Worm (Caenorhabditis elegans) whole organism, L1 larva: Measurements from ENCODE around the gene R151.10.

Experiments
- C16A3.4 ChIP-seq: fragments of 150-350 bp; optimal IDR thresholded peaks from 2 replicates; lab custom pipeline; 2014; ENCODE audit warnings: missing biosample characterization, missing genetic modification characterization
- C34B4.2 ChIP-seq: sonication (generic microtip); optimal IDR thresholded peaks from 2 replicates; lab custom pipeline; 2017; ENCODE audit warnings: mild to moderate bottlenecking, missing genetic modification characterization, missing compliant biosample characterization
- F16B12.6 ChIP-seq: fragments of 150-350 bp; optimal IDR thresholded peaks from 2 replicates; lab custom pipeline; 2014; ENCODE audit warnings: missing biosample characterization, missing genetic modification characterization
- alr-1 ChIP-seq: fragments of 200-800 bp; sonication (Bioruptor generic); optimal IDR thresholded peaks from 2 replicates; lab custom pipeline; 2018; ENCODE audit warnings: borderline replicate concordance, mild to moderate bottlenecking, missing genetic modification characterization, missing compliant biosample characterization
- ama-1 ChIP-seq: fragments of 150-350 bp; optimal IDR thresholded peaks from 2 replicates; lab custom pipeline; 2014
- blmp-1 ChIP-seq: fragments of 150-350 bp; optimal IDR thresholded peaks from 2 replicates; lab custom pipeline; 2014; ENCODE audit warnings: missing biosample characterization, missing genetic modification characterization
- ceh-63 ChIP-seq: fragments of 200-800 bp; sonication (Bioruptor generic); optimal IDR thresholded peaks from 2 replicates; lab custom pipeline; 2018; ENCODE audit warnings: mild to moderate bottlenecking, missing genetic modification characterization, missing compliant biosample characterization
- ceh-82 ChIP-seq, 3 experiments: fragments of 150-350 bp in 1 of 3; sonication (generic microtip) in 2 of 3; optimal IDR thresholded peaks; 2 replicates each; lab custom pipeline; 2014 to 2017; ENCODE audit warnings: missing biosample characterization in 3 of 3, missing genetic modification characterization in 3 of 3
- ceh-90 ChIP-seq: sonication (generic microtip); optimal IDR thresholded peaks from 2 replicates; lab custom pipeline; 2016; ENCODE audit warnings: missing genetic modification characterization, missing compliant biosample characterization
- dpl-1 ChIP-seq, 3 experiments: fragments of 150-350 bp in 2 of 3; sonication (generic microtip) in 1 of 3; optimal IDR thresholded peaks; 2 replicates each; lab custom pipeline; 2014 to 2017; ENCODE audit warnings: missing biosample characterization in 3 of 3, missing genetic modification characterization in 3 of 3, missing genetic modification reagents in 3 of 3
- dsc-1 ChIP-seq: sonication (generic microtip); optimal IDR thresholded peaks from 2 replicates; lab custom pipeline; 2016; ENCODE audit warnings: mild to moderate bottlenecking, missing genetic modification characterization, missing compliant biosample characterization
- efl-1 ChIP-seq, 4 experiments: fragments of 150-350 bp; optimal IDR thresholded peaks in 3 of 4; peaks in 1 of 4; 1 replicate in 1 of 4; 2 replicates in 3 of 4; lab custom pipeline; 2014; ENCODE audit warnings: missing biosample characterization in 2 of 4, missing genetic modification characterization in 2 of 4, missing genetic modification reagents in 2 of 4
- elt-2 ChIP-seq: sonication (generic microtip); optimal IDR thresholded peaks from 2 replicates; lab custom pipeline; 2016; ENCODE audit warnings: missing genetic modification characterization, mild to moderate bottlenecking, inconsistent platforms, missing compliant biosample characterization, missing genetic modification reagents
- fkh-4 ChIP-seq: sonication (generic microtip); optimal IDR thresholded peaks from 2 replicates; lab custom pipeline; 2016; ENCODE audit warnings: missing compliant biosample characterization, missing genetic modification characterization, borderline replicate concordance
- hlh-17 ChIP-seq: fragments of 200-800 bp; sonication (Bioruptor generic); optimal IDR thresholded peaks from 2 replicates; lab custom pipeline; 2018; ENCODE audit warnings: missing genetic modification characterization, mild to moderate bottlenecking, missing compliant biosample characterization, moderate library complexity, borderline replicate concordance
- hlh-4 ChIP-seq: sonication (generic microtip); optimal IDR thresholded peaks from 2 replicates; lab custom pipeline; 2016; ENCODE audit warnings: mild to moderate bottlenecking, missing genetic modification characterization, missing compliant biosample characterization
- irx-1 ChIP-seq: sonication (generic microtip); optimal IDR thresholded peaks from 2 replicates; lab custom pipeline; 2016; ENCODE audit warnings: missing genetic modification characterization, missing compliant biosample characterization
- isw-1 ChIP-seq: fragments of 200-800 bp; sonication (Bioruptor generic); IDR thresholded peaks from 2 replicates; pipeline ENCODE4 v1.3.6; 2022; ENCODE audit warnings: missing genetic modification characterization, missing compliant biosample characterization
- lin-13 ChIP-seq: fragments of 150-350 bp; optimal IDR thresholded peaks from 2 replicates; lab custom pipeline; 2014; ENCODE audit warnings: missing biosample characterization, missing genetic modification reagents, missing genetic modification characterization
- lin-14 ChIP-seq: fragments of 200-800 bp; sonication (Bioruptor generic); optimal IDR thresholded peaks from 2 replicates; lab custom pipeline; 2018; ENCODE audit warnings: mild to moderate bottlenecking, missing genetic modification characterization, moderate library complexity, missing compliant biosample characterization
- lin-15B ChIP-seq: fragments of 150-350 bp; sonication (generic microtip); optimal IDR thresholded peaks from 3 replicates; lab custom pipeline; 2014; ENCODE audit warnings: missing biosample characterization, missing genetic modification characterization
- lin-35 ChIP-seq, 2 experiments: fragments of 150-350 bp; optimal IDR thresholded peaks; 2 replicates each; lab custom pipeline; 2014; ENCODE audit warnings: missing biosample characterization in 2 of 2, missing genetic modification characterization in 2 of 2, missing genetic modification reagents in 2 of 2
- lir-3 ChIP-seq: sonication (generic microtip); optimal IDR thresholded peaks from 2 replicates; lab custom pipeline; 2016; ENCODE audit warnings: mild to moderate bottlenecking, missing genetic modification characterization, moderate library complexity, missing compliant biosample characterization; ENCODE audit not compliant: poor library complexity
- mab-9 ChIP-seq: fragments of 200-800 bp; sonication (Bioruptor generic); IDR thresholded peaks from 2 replicates; pipeline ENCODE4 v1.3.6; 2022; ENCODE audit warnings: missing genetic modification reagents, missing genetic modification characterization, missing compliant biosample characterization
- mef-2 ChIP-seq: fragments of 150-350 bp; optimal IDR thresholded peaks from 2 replicates; lab custom pipeline; 2014; ENCODE audit warnings: missing biosample characterization, missing genetic modification characterization
- mep-1 ChIP-seq: fragments of 150-350 bp; optimal IDR thresholded peaks from 2 replicates; lab custom pipeline; 2014; ENCODE audit warnings: missing biosample characterization, missing genetic modification characterization
- nhr-12 ChIP-seq: sonication (generic microtip); optimal IDR thresholded peaks from 2 replicates; lab custom pipeline; 2017; ENCODE audit warnings: missing biosample characterization, missing genetic modification characterization
- nhr-20 ChIP-seq: sonication (generic microtip); optimal IDR thresholded peaks from 2 replicates; lab custom pipeline; 2016; ENCODE audit warnings: mild to moderate bottlenecking, missing genetic modification characterization, missing compliant biosample characterization
- nhr-28 ChIP-seq: fragments of 150-350 bp; optimal IDR thresholded peaks from 2 replicates; lab custom pipeline; 2014; ENCODE audit warnings: missing biosample characterization, missing genetic modification characterization
- nhr-47 ChIP-seq: sonication (generic microtip); optimal IDR thresholded peaks from 2 replicates; lab custom pipeline; 2016; ENCODE audit warnings: mild to moderate bottlenecking, missing genetic modification characterization, moderate library complexity, missing compliant biosample characterization
- nhr-71 ChIP-seq: sonication (generic microtip); optimal IDR thresholded peaks from 2 replicates; lab custom pipeline; 2016; ENCODE audit warnings: mild to moderate bottlenecking, missing genetic modification characterization, moderate library complexity, missing compliant biosample characterization
- nhr-76 ChIP-seq: sonication (generic microtip); optimal IDR thresholded peaks from 2 replicates; lab custom pipeline; 2017; ENCODE audit warnings: missing biosample characterization, missing genetic modification characterization
- nhr-84 ChIP-seq: sonication (generic microtip); optimal IDR thresholded peaks from 2 replicates; lab custom pipeline; 2017; ENCODE audit warnings: missing biosample characterization, missing genetic modification characterization
- nhr-85 ChIP-seq: sonication (generic microtip); peaks from one replicate; lab custom pipeline; 2016; ENCODE audit warnings: missing genetic modification characterization, inconsistent platforms, missing compliant biosample characterization
- pax-3 ChIP-seq: fragments of 200-800 bp; sonication (Bioruptor generic); optimal IDR thresholded peaks from 2 replicates; lab custom pipeline; 2018; ENCODE audit warnings: mild to moderate bottlenecking, missing genetic modification characterization, moderate library complexity, missing compliant biosample characterization
- rnt-1 ChIP-seq: sonication (generic microtip); optimal IDR thresholded peaks from 2 replicates; lab custom pipeline; 2016; ENCODE audit warnings: mild to moderate bottlenecking, missing genetic modification characterization, moderate library complexity, missing compliant biosample characterization
- skn-1 ChIP-seq: fragments of 150-350 bp; optimal IDR thresholded peaks from 2 replicates; lab custom pipeline; 2014; ENCODE audit warnings: missing biosample characterization, missing genetic modification characterization
- snu-23 ChIP-seq: sonication (generic microtip); optimal IDR thresholded peaks from 2 replicates; lab custom pipeline; 2016; ENCODE audit warnings: missing genetic modification characterization, missing compliant biosample characterization
- sup-37 ChIP-seq: fragments of 200-800 bp; sonication (Bioruptor generic); optimal IDR thresholded peaks from 2 replicates; lab custom pipeline; 2018; ENCODE audit warnings: mild to moderate bottlenecking, missing genetic modification characterization, missing compliant biosample characterization
- swsn-7 ChIP-seq: sonication (generic microtip); optimal IDR thresholded peaks from 2 replicates; lab custom pipeline; 2016; ENCODE audit warnings: missing genetic modification characterization, missing compliant biosample characterization
- unc-62 ChIP-seq: fragments of 150-350 bp; optimal IDR thresholded peaks from 2 replicates; lab custom pipeline; 2014; ENCODE audit warnings: missing biosample characterization, missing genetic modification reagents, missing genetic modification characterization
- unc-86 ChIP-seq: sonication (generic microtip); optimal IDR thresholded peaks from 2 replicates; lab custom pipeline; 2016; ENCODE audit warnings: missing genetic modification characterization, missing compliant biosample characterization
- unc-98 ChIP-seq: fragments of 200-800 bp; sonication (Bioruptor generic); IDR thresholded peaks from 2 replicates; pipeline ENCODE4 v1.3.6; 2022; ENCODE audit warnings: missing genetic modification characterization, missing compliant biosample characterization
- zag-1 ChIP-seq: fragments of 150-350 bp; optimal IDR thresholded peaks from 2 replicates; lab custom pipeline; 2014; ENCODE audit warnings: missing biosample characterization, missing genetic modification characterization
- ztf-11 ChIP-seq, 2 experiments: sonication (generic microtip); optimal IDR thresholded peaks; 2 replicates each; lab custom pipeline; 2016 to 2017; ENCODE audit warnings: missing genetic modification characterization in 2 of 2, missing biosample characterization in 1 of 2, missing compliant biosample characterization in 1 of 2

Gene R151.10

DNA sequence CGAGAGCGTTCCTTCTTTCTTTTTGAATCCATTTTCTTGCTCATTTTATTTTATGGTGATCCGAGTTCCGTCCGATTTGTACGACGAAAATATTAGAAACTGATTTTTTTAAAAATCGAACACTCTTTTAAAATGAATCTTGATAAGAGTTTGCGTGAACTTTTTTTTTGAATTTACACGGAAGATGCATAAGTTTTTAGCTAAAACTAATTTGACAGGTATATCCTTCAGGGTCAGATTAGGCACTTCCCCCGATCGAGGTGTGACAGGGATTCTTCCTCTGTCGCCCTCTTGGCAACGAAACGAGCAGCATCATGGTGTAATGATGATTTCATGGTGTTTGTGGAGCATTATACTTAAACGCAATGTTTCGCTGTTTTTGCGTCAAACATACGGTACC, 35.4 kb downstream of the R151.10 start, which contains the start of gene F37C12.18:
F37C12.18 (minus strand) TSS at position 101 of the 400 bp plus-strand sequence.
- TF ChIP-seq nhr-12 (tag; lab: Kevin White, UChicago) = no peak
- TF ChIP-seq efl-1 (optimal IDR thresholded peaks at IDR 0.05; lab: Kevin White, UChicago) = no peak
- TF ChIP-seq efl-1 (GFP tag; optimal IDR thresholded peaks at IDR 0.05 in 1 of 2; lab: Kevin White, UChicago) = peak in 1 of 2 experiments; percentile 49
- TF ChIP-seq nhr-20 = no peak
- TF ChIP-seq ceh-63 (GFP tag; lab: Kevin White, UChicago) = no peak
- TF ChIP-seq hlh-4 (tag; lab: Kevin White, UChicago) = no peak
- TF ChIP-seq lin-15B = no peak

DNA sequence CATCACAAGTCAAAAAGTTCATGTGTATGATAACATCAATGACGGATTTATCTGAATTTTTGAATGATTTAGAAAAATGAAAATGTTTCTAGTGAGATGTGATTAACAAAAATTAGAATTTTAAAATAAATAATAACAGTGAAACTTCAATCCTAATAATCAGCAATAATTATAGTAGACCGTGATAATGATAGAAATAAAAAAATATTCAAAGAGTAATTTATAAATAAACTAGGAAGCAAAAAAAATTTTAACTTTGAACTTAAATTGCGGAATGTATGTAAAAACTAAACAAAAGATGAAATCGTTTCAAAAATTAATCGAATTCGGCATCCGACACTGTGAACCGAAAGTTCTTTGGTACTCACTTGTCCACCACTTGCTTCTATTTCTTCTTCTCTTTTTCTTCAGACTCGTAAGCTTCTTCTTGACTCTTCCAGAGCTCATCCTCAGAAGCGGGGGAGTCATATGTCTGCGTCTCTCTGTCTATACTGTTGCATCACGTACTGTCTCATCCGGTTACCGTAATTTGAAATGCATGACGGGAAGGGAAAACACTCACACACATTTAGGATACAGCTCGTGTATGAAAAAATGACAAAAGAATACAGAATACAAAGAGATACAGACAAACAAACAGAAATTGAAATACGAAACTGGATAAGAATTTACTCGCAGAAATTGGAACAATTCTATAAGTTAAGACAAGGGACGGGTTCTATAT, 37.6 kb downstream of the R151.10 start, which contains the start of gene mec-14:
mec-14 (minus strand) TSS at position 51 of the 724 bp plus-strand sequence.
- TF ChIP-seq nhr-71 (tag; lab: Kevin White, UChicago) (no peak), unc-86 (peak; percentile 39)

DNA sequence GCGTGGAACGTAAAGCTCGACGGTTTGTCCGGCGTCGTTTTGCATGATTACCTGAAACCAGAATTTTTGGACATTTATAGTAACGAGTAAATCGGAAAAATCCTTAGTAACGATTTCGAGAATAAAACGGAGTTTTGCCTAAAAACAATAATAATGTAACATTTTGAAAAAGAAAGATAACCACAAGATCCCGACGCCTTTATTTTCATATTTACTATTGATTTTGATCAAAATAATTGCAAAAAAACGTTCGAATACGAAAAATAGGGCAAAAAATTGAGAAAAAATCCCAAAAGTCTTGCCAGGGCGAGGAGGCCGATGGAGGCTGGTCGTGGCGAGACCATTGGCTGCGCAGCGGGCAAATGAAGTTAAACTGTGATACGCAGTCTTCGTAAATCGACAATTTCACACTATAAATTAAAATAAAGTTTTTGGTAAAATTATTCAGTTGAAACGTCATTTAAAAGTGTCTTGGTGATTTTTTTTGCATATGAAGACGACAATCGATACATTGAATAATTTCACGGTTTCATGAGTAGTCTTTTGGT, 41.1 kb downstream of the R151.10 start, which contains the start of gene rps-21:
rps-21 (minus strand) TSS at position 51 of the 548 bp plus-strand sequence.
- TF ChIP-seq dsc-1 (tag; lab: Kevin White, UChicago) (peak; percentile 74), C34B4.2 (tag; lab: Kevin White, UChicago) (no peak), snu-23 (peak; percentile 91), ceh-63 (GFP tag; lab: Kevin White, UChicago) (no peak), C16A3.4 (tag; lab: Kevin White, UChicago) (peak; percentile 91), lin-35 (GFP tag; optimal IDR thresholded peaks at IDR 0.05; lab: Kevin White, UChicago) (peak; percentile 84 to 92), irx-1 (tag; lab: Kevin White, UChicago) (peak; percentile 49), ceh-82 (tag; optimal IDR thresholded peaks at IDR 0.05; lab: Kevin White, UChicago) (peak; percentile 59 to 94 (median 78)), skn-1 (peak; percentile 75), swsn-7 (peak; percentile 80), elt-2 (tag; lab: Kevin White, UChicago) (no peak), rnt-1 (peak; percentile 82), nhr-76 (no peak), blmp-1 (tag; lab: Kevin White, UChicago) (peak; percentile 70), fkh-4 (tag; lab: Kevin White, UChicago) (no peak), dpl-1 (GFP tag; optimal IDR thresholded peaks at IDR 0.05; lab: Kevin White, UChicago) (peak; percentile 73 to 84 (median 82)), alr-1 (tag; lab: Kevin White, UChicago) (no peak), ceh-90 (tag; lab: Kevin White, UChicago) (no peak), zag-1 (tag; lab: Kevin White, UChicago) (no peak), mep-1 (tag; lab: Kevin White, UChicago) (peak; percentile 80), lin-14 (GFP tag; lab: Kevin White, UChicago) (peak; percentile 76), mab-9 (0 out of 2 replicates have a peak, but pooled peaks have one; percentile 9), F16B12.6 (peak; percentile 30), nhr-20 (peak; percentile 88), lir-3 (tag; lab: Kevin White, UChicago) (peak; percentile 47), nhr-28 (tag; lab: Kevin White, UChicago) (no peak), sup-37 (GFP tag; lab: Kevin White, UChicago) (no peak), nhr-71 (tag; lab: Kevin White, UChicago) (peak; percentile 89), pax-3 (tag; lab: Kevin White, UChicago) (peak; percentile 60), ama-1 (lab: Kevin White, UChicago) (no peak), ztf-11 (tag; optimal IDR thresholded peaks at IDR 0.05; lab: Kevin White, UChicago) (peak in 1 of 2 experiments; percentile 59), unc-62 (GFP tag; lab: Kevin White, UChicago) (no peak), unc-98 (GFP tag; lab: Robert Waterston, UW) (no peak), lin-13 (peak; percentile 67), isw-1 (peak; percentile 85), mef-2 (tag; lab: Kevin White, UChicago) (no peak), nhr-85 (tag; lab: Kevin White, UChicago) (peak; percentile 91), hlh-17 (GFP tag; lab: Kevin White, UChicago) (no peak), nhr-84 (tag; lab: Kevin White, UChicago) (no peak), nhr-12 (tag; lab: Kevin White, UChicago) (no peak), nhr-47 (tag; lab: Kevin White, UChicago) (peak; percentile 84)
